Worm (Caenorhabditis elegans) whole organism, midembryonic: ENCODE data around the gene C47E12.2.

ENCODE experiments used
- T22C8.4 ChIP-seq: fragments of 200-800 bp; sonication (Bioruptor generic); IDR thresholded peaks from 2 replicates; pipeline ENCODE4 v1.3.6; 2022; ENCODE audit warnings: missing genetic modification characterization, missing compliant biosample characterization
- cog-1 ChIP-seq: sonication (generic microtip); optimal IDR thresholded peaks from 2 replicates; lab custom pipeline; 2016; ENCODE audit warnings: missing genetic modification characterization, missing compliant biosample characterization
- flt-1 ChIP-seq: fragments of 200-800 bp; sonication (Bioruptor generic); IDR thresholded peaks from 2 replicates; pipeline ENCODE4 v1.3.6; 2022; ENCODE audit warnings: missing genetic modification characterization, missing compliant biosample characterization
- klf-2 ChIP-seq: fragments of 200-800 bp; sonication (Bioruptor generic); conservative IDR thresholded peaks from 2 replicates; pipeline ENCODE4 v1.3.6; 2022; ENCODE audit warnings: missing genetic modification reagents, missing genetic modification characterization, missing compliant biosample characterization
- med-1 ChIP-seq: sonication (generic microtip); optimal IDR thresholded peaks from 2 replicates; lab custom pipeline; 2017; ENCODE audit warnings: missing genetic modification characterization, mild to moderate bottlenecking, missing compliant biosample characterization, antibody characterized with exemption, missing genetic modification reagents; ENCODE audit not compliant: insufficient read depth
- ref-1 ChIP-seq: fragments of 200-800 bp; sonication (Bioruptor generic); conservative IDR thresholded peaks from 2 replicates; pipeline ENCODE4 v1.3.6; 2022; ENCODE audit warnings: missing genetic modification reagents, missing genetic modification characterization, missing compliant biosample characterization
- tab-1 ChIP-seq: fragments of 200-800 bp; sonication (Bioruptor generic); IDR thresholded peaks from 2 replicates; pipeline ENCODE4 v1.3.6; 2022; ENCODE audit warnings: missing genetic modification characterization, missing compliant biosample characterization
- ztf-23 ChIP-seq: fragments of 200-800 bp; sonication (Bioruptor generic); IDR thresholded peaks from 2 replicates; pipeline ENCODE4 v1.3.6; 2022; ENCODE audit warnings: missing genetic modification reagents, missing genetic modification characterization, missing compliant biosample characterization
- ztf-29 ChIP-seq: fragments of 200-800 bp; sonication (Bioruptor generic); IDR thresholded peaks from 2 replicates; pipeline ENCODE4 v1.3.6; 2022; ENCODE audit warnings: missing genetic modification reagents, missing genetic modification characterization, missing compliant biosample characterization

C47E12.2 gene

DNA sequence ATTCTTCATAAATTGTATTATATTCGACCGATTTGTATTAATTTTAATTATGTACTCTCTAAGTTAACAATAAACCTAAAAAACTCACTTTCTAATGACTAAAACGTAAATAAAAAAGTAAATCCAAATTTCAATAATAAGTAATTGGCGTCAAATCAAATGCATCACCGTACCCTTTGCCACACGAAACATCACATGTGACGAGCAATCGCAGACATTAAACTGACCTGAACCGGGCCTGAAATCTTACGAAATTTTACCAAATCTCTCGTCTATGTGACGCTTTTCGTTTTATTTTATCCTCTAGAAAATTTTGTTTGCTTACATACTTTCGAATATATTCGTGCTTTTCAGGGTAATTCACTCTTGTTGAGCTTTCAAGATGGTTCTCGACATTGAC is at the start of gene C47E12.2, which contains the start of gene sars-1:
TSS of gene C47E12.2 (minus strand) at position 131 of the 400 bp plus-strand sequence.
TSS of gene sars-1 (plus strand) at position 355 of the 400 bp plus-strand sequence.
- no peak for TF ChIP-seq flt-1 (GFP tag; lab: Robert Waterston, UW)
- TF ChIP-seq tab-1, result no peak
- no peak for TF ChIP-seq med-1 (GFP tag; lab: Kevin White, UChicago)
- no peak for TF ChIP-seq ztf-23
- TF ChIP-seq T22C8.4 (GFP tag; lab: Robert Waterston, UW), result no peak
- TF ChIP-seq klf-2, result no peak
- no peak for TF ChIP-seq cog-1 (tag; lab: Kevin White, UChicago)
- no peak for TF ChIP-seq ztf-29 (GFP tag; lab: Robert Waterston, UW)
- TF ChIP-seq ref-1 (GFP tag; lab: Robert Waterston, UW), result no peak

ce11 chrIV:10051088-10051487 is 47.8 kb upstream of the C47E12.2 start, which contains the start of gene T04B2.8:
TSS of gene T04B2.8 (minus strand) at chrIV:10051188.
- TF ChIP-seq klf-2 (no peak), ztf-29 (GFP tag; lab: Robert Waterston, UW) (no peak), cog-1 (tag; lab: Kevin White, UChicago) (no peak), ref-1 (GFP tag; lab: Robert Waterston, UW) (no peak), ztf-23 (no peak), flt-1 (GFP tag; lab: Robert Waterston, UW) (no peak), T22C8.4 (GFP tag; lab: Robert Waterston, UW) (no peak), med-1 (GFP tag; lab: Kevin White, UChicago) (no peak), tab-1 (no peak)

DNA sequence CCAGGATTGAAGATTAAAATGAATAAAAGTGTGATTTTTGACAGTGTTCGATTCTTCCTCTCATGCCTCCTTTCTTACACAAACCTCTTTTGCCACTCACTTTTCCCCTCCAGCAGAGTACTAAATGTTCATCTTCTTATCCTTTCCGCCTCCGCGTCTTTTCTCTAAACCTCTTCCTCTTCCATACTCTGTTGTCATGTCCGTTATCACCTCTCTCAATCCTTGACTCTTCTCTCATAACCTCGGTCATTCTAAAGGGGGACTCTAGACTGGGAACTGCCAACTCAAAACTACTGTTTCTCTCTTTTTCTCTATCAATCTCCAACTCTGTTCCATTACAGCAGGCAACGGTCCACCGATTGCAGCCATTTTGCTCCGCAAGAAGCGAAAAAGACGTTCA is 45.0 kb upstream of the C47E12.2 start:
- TF ChIP-seq med-1 (GFP tag; lab: Kevin White, UChicago) (no peak), tab-1 (no peak), ztf-23 (no peak), ztf-29 (GFP tag; lab: Robert Waterston, UW) (no peak), ref-1 (GFP tag; lab: Robert Waterston, UW) (no peak), cog-1 (tag; lab: Kevin White, UChicago) (no peak), klf-2 (no peak), T22C8.4 (GFP tag; lab: Robert Waterston, UW) (no peak), flt-1 (GFP tag; lab: Robert Waterston, UW) (no peak)

DNA sequence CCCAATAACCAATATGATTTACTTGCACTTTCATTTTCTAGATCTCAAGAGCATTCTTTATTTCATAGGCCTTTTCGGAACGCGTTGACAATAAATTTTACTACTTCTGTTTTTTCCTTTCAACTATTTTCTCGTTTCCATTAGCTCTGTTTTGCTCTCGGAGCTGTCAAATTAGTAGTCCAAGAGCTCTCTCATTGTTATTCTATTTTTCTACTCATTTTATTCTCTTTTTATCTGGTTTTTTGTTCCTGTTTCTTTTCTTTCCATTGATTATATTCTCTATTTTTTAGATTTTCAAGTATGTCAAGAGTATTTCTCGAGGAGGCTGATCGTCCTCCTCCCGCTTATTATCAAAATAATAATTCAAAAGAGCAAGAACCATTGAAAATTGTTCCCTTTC is 43.8 kb upstream of the C47E12.2 start, which contains the start of gene T04B2.3:
TSS of gene T04B2.3 (plus strand) at position 301 of the 400 bp plus-strand sequence.
- TF ChIP-seq T22C8.4 (GFP tag; lab: Robert Waterston, UW), result no peak
- TF ChIP-seq cog-1 (tag; lab: Kevin White, UChicago), result no peak
- no peak for TF ChIP-seq ztf-23
- TF ChIP-seq flt-1 (GFP tag; lab: Robert Waterston, UW), result no peak
- TF ChIP-seq med-1 (GFP tag; lab: Kevin White, UChicago), result no peak
- no peak for TF ChIP-seq klf-2
- TF ChIP-seq tab-1, result no peak
- no peak for TF ChIP-seq ref-1 (GFP tag; lab: Robert Waterston, UW)

ce11 chrIV:10046005-10046404 is 42.7 kb upstream of the C47E12.2 start:
- TF ChIP-seq tab-1, result no peak
- no peak for TF ChIP-seq ref-1 (GFP tag; lab: Robert Waterston, UW)
- TF ChIP-seq T22C8.4 (GFP tag; lab: Robert Waterston, UW), result no peak
- TF ChIP-seq flt-1 (GFP tag; lab: Robert Waterston, UW), result no peak
- TF ChIP-seq ztf-29 (GFP tag; lab: Robert Waterston, UW), result no peak
- TF ChIP-seq cog-1 (tag; lab: Kevin White, UChicago), result no peak
- TF ChIP-seq ztf-23, result no peak
- TF ChIP-seq med-1 (GFP tag; lab: Kevin White, UChicago), result no peak
- TF ChIP-seq klf-2, result no peak

DNA sequence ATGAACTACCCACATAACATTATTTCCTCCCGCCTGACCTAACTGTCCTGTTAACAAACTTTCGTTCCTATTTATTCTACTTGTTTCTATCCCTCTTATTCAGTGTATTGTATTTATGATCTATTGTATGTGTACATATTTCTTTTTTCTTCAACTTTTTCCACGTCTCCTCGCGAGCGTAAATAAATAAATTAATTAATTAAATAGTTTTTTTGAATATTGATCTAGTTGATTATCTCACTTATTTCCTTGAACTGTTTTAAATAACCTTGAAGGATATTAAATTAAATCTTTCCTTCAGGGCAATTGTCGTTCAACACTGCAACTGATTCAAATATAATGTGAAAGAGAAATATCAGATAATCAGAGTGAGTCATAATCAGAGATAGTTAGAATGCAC is 39.6 kb upstream of the C47E12.2 start, which contains the start of gene frk-1:
TSS of gene frk-1 (plus strand) at position 301 of the 400 bp plus-strand sequence.
- TF ChIP-seq tab-1 (no peak), flt-1 (GFP tag; lab: Robert Waterston, UW) (no peak), med-1 (GFP tag; lab: Kevin White, UChicago) (no peak)

ce11 chrIV:10040803-10041202 is 37.5 kb upstream of the C47E12.2 start, which contains the start of gene dhs-31:
TSS of gene dhs-31 (minus strand) at chrIV:10040903.
- no peak for TF ChIP-seq klf-2
- TF ChIP-seq tab-1, result no peak
- no peak for TF ChIP-seq med-1 (GFP tag; lab: Kevin White, UChicago)
- TF ChIP-seq ref-1 (GFP tag; lab: Robert Waterston, UW), result no peak
- TF ChIP-seq ztf-23, result no peak
- no peak for TF ChIP-seq flt-1 (GFP tag; lab: Robert Waterston, UW)
- TF ChIP-seq T22C8.4 (GFP tag; lab: Robert Waterston, UW), result no peak
- TF ChIP-seq cog-1 (tag; lab: Kevin White, UChicago), result no peak
- TF ChIP-seq ztf-29 (GFP tag; lab: Robert Waterston, UW), result no peak

- TF ChIP-seq T22C8.4 (GFP tag; lab: Robert Waterston, UW) (no peak), ref-1 (GFP tag; lab: Robert Waterston, UW) (no peak), tab-1 (no peak), flt-1 (GFP tag; lab: Robert Waterston, UW) (no peak), ztf-23 (no peak), ztf-29 (GFP tag; lab: Robert Waterston, UW) (no peak), cog-1 (tag; lab: Kevin White, UChicago) (no peak), med-1 (GFP tag; lab: Kevin White, UChicago) (no peak), klf-2 (no peak)
These were observed 33.7 kb upstream of the C47E12.2 start, which contains the start of gene F44D12.10 for ce11 chrIV:10036966-10037365. TSS of gene F44D12.10 (minus strand) at chrIV:10037066.

- TF ChIP-seq ztf-23 (no peak), ztf-29 (GFP tag; lab: Robert Waterston, UW) (no peak), cog-1 (tag; lab: Kevin White, UChicago) (no peak), T22C8.4 (GFP tag; lab: Robert Waterston, UW) (no peak), med-1 (GFP tag; lab: Kevin White, UChicago) (no peak), flt-1 (GFP tag; lab: Robert Waterston, UW) (no peak), ref-1 (GFP tag; lab: Robert Waterston, UW) (no peak), tab-1 (no peak)
These were observed 29.8 kb upstream of the C47E12.2 start, which contains the start of gene F44D12.6 for ce11 chrIV:10033053-10033452. TSS of gene F44D12.6 (plus strand) at chrIV:10033353.
